Fruit fly (Drosophila melanogaster): ENCODE measurements around the gene Obp69a.

Gene Obp69a

dm6 chr3L:12408513-12409320, 12.7 kb downstream of the Obp69a start (continued):
- TF ChIP-seq Usf (GFP tag; optimal IDR thresholded peaks at IDR 0.05) (no peak), CG4707 (GFP tag; optimal IDR thresholded peaks at IDR 0.05) (no peak), otp (GFP tag; IDR thresholded peaks at IDR 0.05) (peak; percentile 69; the same call in 2 of the 3 replicates), CG14860 (GFP tag; IDR thresholded peaks at IDR 0.05; ENCODE audit: partially characterized antibody) (no peak), CG10654 (GFP tag; optimal IDR thresholded peaks at IDR 0.05) (no peak), Nf-YA (GFP tag; IDR thresholded peaks at IDR 0.05) (no peak), CG33557 (GFP tag; optimal IDR thresholded peaks at IDR 0.05) (no peak), Eip74EF (GFP tag; optimal IDR thresholded peaks at IDR 0.05) (peak in 1 of 2 experiments; percentile 36), Max (GFP tag; optimal IDR thresholded peaks at IDR 0.05) (no peak), nmo (GFP tag; optimal IDR thresholded peaks at IDR 0.05) (no peak), stc (GFP tag; IDR thresholded peaks at IDR 0.05) (peak; percentile 58; the same call in 1 of the 2 replicates), Side (GFP tag; optimal IDR thresholded peaks at IDR 0.05) (no peak), CG2120 (GFP tag; optimal IDR thresholded peaks at IDR 0.05) (peak; percentile 74), CG3838 (GFP tag; optimal IDR thresholded peaks at IDR 0.05) (no peak), sd (tag; optimal IDR thresholded peaks at IDR 0.05) (peak; percentile 54), ase (GFP tag; IDR thresholded peaks at IDR 0.05) (0 out of 3 replicates have a peak, but pooled peaks have one; percentile 37), CG3995 (GFP tag; optimal IDR thresholded peaks at IDR 0.05) (no peak), CG12659 (GFP tag; optimal IDR thresholded peaks at IDR 0.05) (no peak), CG18764 (GFP tag; optimal IDR thresholded peaks at IDR 0.05) (no peak), CG15696 (tag; optimal IDR thresholded peaks at IDR 0.05) (no peak), CG10959 (GFP tag; IDR thresholded peaks at IDR 0.05) (no peak), row (GFP tag; IDR thresholded peaks at IDR 0.05) (peak; percentile 64), Bgb (GFP tag; IDR thresholded peaks at IDR 0.05; ENCODE audit: partially characterized antibody) (peak; percentile 58; the same call in 1 of the 2 replicates), btn (GFP tag; optimal IDR thresholded peaks at IDR 0.05) (no peak), p53 (GFP tag; optimal IDR thresholded peaks at IDR 0.05) (no peak), maf-S (GFP tag; optimal IDR thresholded peaks at IDR 0.05) (no peak), jing (GFP tag; optimal IDR thresholded peaks at IDR 0.05) (no peak), CG10274 (GFP tag; optimal IDR thresholded peaks at IDR 0.05) (no peak), Atf-2 (GFP tag; optimal IDR thresholded peaks at IDR 0.05) (no peak), CG11723 (GFP tag; optimal IDR thresholded peaks at IDR 0.05) (no peak), stwl (tag; optimal IDR thresholded peaks at IDR 0.05) (no peak), crp (GFP tag; optimal IDR thresholded peaks at IDR 0.05) (no peak), CG7745 (tag; optimal IDR thresholded peaks at IDR 0.05) (no peak), Nf-YC (tag; optimal IDR thresholded peaks at IDR 0.05) (peak; percentile 59), bowl (GFP tag; IDR thresholded peaks at IDR 0.05) (peak; percentile 56; the same call in 1 of the 2 replicates), tx (GFP tag; optimal IDR thresholded peaks at IDR 0.05) (no peak), CG15479 (GFP tag; optimal IDR thresholded peaks at IDR 0.05) (no peak), lov (optimal IDR thresholded peaks at IDR 0.05) (no peak), lov (GFP tag; IDR thresholded peaks at IDR 0.05) (no peak), Dek (tag; optimal IDR thresholded peaks at IDR 0.05) (peak; percentile 29), CG10543 (GFP tag; optimal IDR thresholded peaks at IDR 0.05) (peak; percentile 90), CG2199 (GFP tag; IDR thresholded peaks at IDR 0.05) (no peak), CG12236 (GFP tag; optimal IDR thresholded peaks at IDR 0.05) (no peak), CG4820 (GFP tag; optimal IDR thresholded peaks at IDR 0.05) (no peak), Antp (GFP tag; optimal IDR thresholded peaks at IDR 0.05) (no peak), CG10366 (GFP tag; IDR thresholded peaks at IDR 0.05) (peak; percentile 47; the same call in 1 of the 2 replicates), sens-2 (GFP tag; IDR thresholded peaks at IDR 0.05) (peak; percentile 41), schlank (tag; optimal IDR thresholded peaks at IDR 0.05) (peak; percentile 40), usp (GFP tag; optimal IDR thresholded peaks at IDR 0.05) (no peak)
